Worm (Caenorhabditis elegans): Measurements from ENCODE around the gene ctsa-4.1.

ce11 chrII:6335358-6335757 is 31.4 kb upstream of the ctsa-4.1 start, which contains the start of gene C32D5.14:
- peak; percentile 18 for TF ChIP-seq nhr-11 (tag; optimal IDR thresholded peaks at IDR 0.05)
- no peak for TF ChIP-seq sea-2 (GFP tag; optimal IDR thresholded peaks at IDR 0.05)
- no peak for TF ChIP-seq lin-15B (tag; optimal IDR thresholded peaks at IDR 0.05)
- no peak for TF ChIP-seq lin-39 (tag; optimal IDR thresholded peaks at IDR 0.05)
- no peak for TF ChIP-seq elt-3 (tag; optimal IDR thresholded peaks at IDR 0.05)

Measured in whole organism, L3 larva.